Worm (Caenorhabditis elegans) whole organism, mixed stage, embryonic: Measurements from ENCODE around the gene T11F9.10.

Experiments used
- ceh-43 ChIP-seq: fragments of 200-800 bp; sonication (Bioruptor generic); optimal IDR thresholded peaks from 2 replicates; lab custom pipeline; 2018; ENCODE audit warnings: mild to moderate bottlenecking, missing genetic modification characterization, moderate library complexity, missing compliant biosample characterization
- elt-1 ChIP-seq: sonication (generic microtip); optimal IDR thresholded peaks from 2 replicates; lab custom pipeline; 2017; ENCODE audit warnings: missing genetic modification characterization, mild to moderate bottlenecking, missing compliant biosample characterization, antibody characterized with exemption, moderate library complexity, borderline replicate concordance; ENCODE audit not compliant: insufficient read depth
- mep-1 ChIP-seq: fragments of 150-350 bp; optimal IDR thresholded peaks from 2 replicates; lab custom pipeline; 2017; ENCODE audit warnings: missing biosample characterization, missing genetic modification reagents, missing genetic modification characterization, inconsistent platforms
- nhr-12 ChIP-seq: fragments of 150-350 bp; optimal IDR thresholded peaks from 2 replicates; lab custom pipeline; 2014; ENCODE audit warnings: missing biosample characterization, missing genetic modification characterization
- snpc-4 ChIP-seq: fragments of 150-350 bp; optimal IDR thresholded peaks from 2 replicates; lab custom pipeline; 2014; ENCODE audit warnings: missing biosample characterization, missing genetic modification characterization
- tbx-8 ChIP-seq: fragments of 200-800 bp; sonication (Bioruptor generic); optimal IDR thresholded peaks from 2 replicates; lab custom pipeline; 2018; ENCODE audit warnings: mild to moderate bottlenecking, missing genetic modification characterization, moderate library complexity, missing compliant biosample characterization
- ztf-11 ChIP-seq: fragments of 150-350 bp; optimal IDR thresholded peaks from 2 replicates; lab custom pipeline; 2014; ENCODE audit warnings: missing biosample characterization, missing genetic modification characterization

DNA sequence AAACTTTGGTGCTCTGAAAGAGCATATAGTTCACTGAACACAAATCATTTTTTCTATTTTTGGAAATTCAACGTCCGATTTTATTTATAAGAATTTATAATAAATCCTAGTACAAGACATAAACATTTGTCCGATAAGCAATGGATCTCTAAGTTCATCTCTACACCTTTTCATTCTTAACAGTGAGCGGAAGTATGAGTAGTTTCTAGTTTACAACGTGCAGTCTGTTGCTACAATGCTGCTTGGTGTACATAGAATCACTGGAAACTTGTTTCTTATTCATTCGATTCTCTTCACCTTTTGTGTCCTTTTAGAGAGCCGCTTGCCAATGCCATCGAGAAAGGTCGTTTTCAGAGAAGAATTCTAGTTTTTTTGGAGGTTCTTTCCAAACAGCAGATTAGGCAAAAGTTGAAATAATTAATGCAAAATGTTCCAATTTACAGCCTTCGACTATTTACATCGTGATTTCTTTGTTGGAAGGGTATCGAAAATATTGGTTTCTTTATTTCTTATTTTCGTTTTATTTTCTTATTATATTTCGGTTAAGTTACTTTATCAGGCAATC lies 40.2 kb downstream of the T11F9.10 start:
- TF ChIP-seq ceh-43 (no peak), snpc-4 (no peak), mep-1 (no peak), nhr-12 (tag; lab: Kevin White, UChicago) (no peak), ztf-11 (no peak), tbx-8 (GFP tag; lab: Kevin White, UChicago) (no peak), elt-1 (no peak)
